Fruit fly (Drosophila melanogaster): ENCODE measurements around the gene Klp98A.

DNA sequence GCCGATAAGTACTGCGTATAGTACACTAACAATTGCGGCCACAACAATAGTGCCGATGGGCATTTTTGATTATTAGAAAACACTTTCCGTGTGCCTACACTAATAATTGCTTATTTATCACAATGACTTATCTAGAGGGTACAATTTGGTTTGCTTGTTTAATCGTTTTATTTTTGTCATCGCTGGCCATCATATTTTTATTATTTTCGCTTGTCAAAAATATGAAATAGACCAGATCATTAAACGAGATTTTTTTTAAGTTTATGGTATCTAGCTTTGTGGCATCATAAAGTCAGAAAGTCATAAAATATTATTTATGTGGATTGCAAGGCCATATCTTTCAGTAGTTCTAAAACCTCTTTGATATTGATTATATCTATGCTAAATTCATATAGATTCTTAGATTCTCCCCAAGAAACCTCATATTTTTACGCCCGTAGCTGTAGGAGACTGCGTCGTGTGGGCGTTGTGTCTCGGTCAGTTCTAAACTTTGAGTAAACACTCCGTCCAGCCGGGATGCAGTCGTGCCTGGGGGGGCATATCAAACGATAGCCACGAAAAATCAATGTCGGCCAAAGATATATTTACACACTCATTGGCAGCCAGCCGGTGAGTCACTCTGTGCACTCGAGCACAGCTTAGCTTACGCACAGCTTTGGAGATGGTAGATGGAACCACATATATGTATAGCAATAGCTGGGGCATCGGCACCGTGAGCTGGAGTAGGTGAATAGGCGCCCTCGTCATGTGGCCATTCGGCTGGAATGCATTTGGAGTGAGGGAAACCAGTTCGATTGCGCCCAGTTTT is 45.9 kb upstream of the Klp98A start:
- TF ChIP-seq ovo (GFP tag; optimal IDR thresholded peaks at IDR 0.05), result no peak
- peak; percentile 47 for TF ChIP-seq Clk (GFP tag; optimal IDR thresholded peaks at IDR 0.05)
- peak; percentile 59 for TF ChIP-seq CG7101 (tag; optimal IDR thresholded peaks at IDR 0.05)
- TF ChIP-seq CG33017 (tag; optimal IDR thresholded peaks at IDR 0.05), result peak; percentile 62
- peak; percentile 93 for TF ChIP-seq kay (GFP tag; ENCODE audit: borderline replicate concordance)
- TF ChIP-seq Crg-1 (GFP tag; optimal IDR thresholded peaks at IDR 0.05), result no peak

Data from whole organism, adult.